Fruit fly (Drosophila melanogaster) whole organism, embryonic: ENCODE measurements around the gene CG7139.

Experiments
- Blimp-1 ChIP-seq: fragments of 200-800 bp; sonication (Bioruptor generic); optimal IDR thresholded peaks from 3 replicates; lab custom pipeline; 2018; ENCODE audit warnings: missing biosample characterization, missing genetic modification characterization, mild to moderate bottlenecking, moderate library complexity, missing genetic modification reagents
- CG10267 ChIP-seq: fragments of 200-800 bp; sonication (Bioruptor generic); optimal IDR thresholded peaks from 2 replicates; lab custom pipeline; 2018; ENCODE audit warnings: missing biosample characterization, mild to moderate bottlenecking, missing genetic modification characterization, moderate library complexity
- CG10366 ChIP-seq: fragments of 200-800 bp; sonication (Bioruptor generic); IDR thresholded peaks from 2 replicates; pipeline ENCODE4 v1.3.6; 2022; ENCODE audit warnings: missing biosample characterization, missing genetic modification characterization
- CG10462 ChIP-seq: fragments of 200-800 bp; sonication (Bioruptor generic); optimal IDR thresholded peaks from 2 replicates; lab custom pipeline; 2016; ENCODE audit warnings: missing biosample characterization, missing genetic modification characterization
- CG11247 ChIP-seq: fragments of 200-800 bp; sonication (Bioruptor generic); IDR thresholded peaks from 2 replicates; pipeline ENCODE4 v1.3.6; 2022; ENCODE audit warnings: missing biosample characterization, missing genetic modification characterization
- CG12219 ChIP-seq: fragments of 200-800 bp; sonication (Bioruptor generic); optimal IDR thresholded peaks from 3 replicates; lab custom pipeline; 2018; ENCODE audit warnings: missing biosample characterization, mild to moderate bottlenecking, missing genetic modification characterization
- CG13287 ChIP-seq: fragments of 200-800 bp; sonication (Bioruptor generic); IDR thresholded peaks from 2 replicates; pipeline ENCODE4 v1.3.6; 2022; ENCODE audit warnings: missing biosample characterization, missing genetic modification characterization; ENCODE audit not compliant: partially characterized antibody
- CG17568 ChIP-seq: fragments of 200-800 bp; sonication (Bioruptor generic); optimal IDR thresholded peaks from 2 replicates; lab custom pipeline; 2018; ENCODE audit warnings: missing biosample characterization, mild to moderate bottlenecking, missing genetic modification characterization, moderate library complexity
- CG18011 ChIP-seq: fragments of 200-800 bp; sonication (Bioruptor generic); optimal IDR thresholded peaks from 2 replicates; lab custom pipeline; 2017; ENCODE audit warnings: missing biosample characterization, missing genetic modification characterization, mild to moderate bottlenecking, moderate library complexity, missing genotype
- CG31388 ChIP-seq: fragments of 200-800 bp; sonication (Bioruptor generic); optimal IDR thresholded peaks from 2 replicates; lab custom pipeline; 2016; ENCODE audit warnings: missing biosample characterization, missing genetic modification characterization
- CG32767 ChIP-seq: fragments of 200-800 bp; sonication (Bioruptor generic); IDR thresholded peaks from 2 replicates; pipeline ENCODE4 v1.3.6; 2022; ENCODE audit warnings: missing biosample characterization, missing genetic modification characterization
- CG32772 ChIP-seq: fragments of 200-800 bp; sonication (Bioruptor generic); IDR thresholded peaks from 2 replicates; pipeline ENCODE4 v1.3.6; 2022; ENCODE audit warnings: missing biosample characterization, missing genetic modification characterization
- CG34224 ChIP-seq: fragments of 200-800 bp; sonication (Bioruptor generic); IDR thresholded peaks from 3 replicates; pipeline ENCODE4 v1.3.6; 2022; ENCODE audit warnings: missing biosample characterization, missing genetic modification characterization; ENCODE audit not compliant: partially characterized antibody
- CG3726 ChIP-seq: fragments of 200-800 bp; sonication (Bioruptor generic); IDR thresholded peaks from 3 replicates; pipeline ENCODE4, ENCODE4 v1.3.6; 2022; ENCODE audit warnings: missing biosample characterization, missing genetic modification characterization
- CG3838 ChIP-seq: fragments of 200-800 bp; sonication (Bioruptor generic); optimal IDR thresholded peaks from 3 replicates; lab custom pipeline; 2016; ENCODE audit warnings: missing biosample characterization, missing genetic modification characterization
- CG42726 ChIP-seq: fragments of 200-800 bp; sonication (Bioruptor generic); IDR thresholded peaks from 2 replicates; pipeline ENCODE4 v1.3.6; 2022; ENCODE audit warnings: missing biosample characterization, missing genetic modification characterization; ENCODE audit not compliant: partially characterized antibody
- CG6175 ChIP-seq: fragments of 200-800 bp; sonication (Bioruptor generic); IDR thresholded peaks from 3 replicates; pipeline ENCODE4 v1.3.6; 2022; ENCODE audit warnings: missing biosample characterization, missing genetic modification characterization
- Camta ChIP-seq: fragments of 200-800 bp; sonication (Bioruptor generic); optimal IDR thresholded peaks from 2 replicates; lab custom pipeline; 2016; ENCODE audit warnings: missing biosample characterization, missing genetic modification characterization
- CkIIα-i1 ChIP-seq: fragments of 200-800 bp; sonication (Bioruptor generic); IDR thresholded peaks from 2 replicates; pipeline ENCODE4 v1.3.6; 2022; ENCODE audit warnings: missing biosample characterization, missing genetic modification characterization
- Dref ChIP-seq: fragments of 200-800 bp; sonication (Bioruptor generic); IDR thresholded peaks from 2 replicates; pipeline ENCODE4 v1.3.6; 2022; ENCODE audit warnings: missing biosample characterization, missing genetic modification characterization
- Elba2 ChIP-seq: fragments of 200-800 bp; sonication (Bioruptor generic); optimal IDR thresholded peaks from 3 replicates; lab custom pipeline; 2016; ENCODE audit warnings: missing biosample characterization, missing genetic modification characterization
- HmgD ChIP-seq: fragments of 200-800 bp; sonication (Bioruptor generic); optimal IDR thresholded peaks from 3 replicates; lab custom pipeline; 2016; ENCODE audit warnings: missing biosample characterization, missing genetic modification characterization
- HmgZ ChIP-seq: fragments of 200-800 bp; sonication (Bioruptor generic); optimal IDR thresholded peaks from 2 replicates; lab custom pipeline; 2018; ENCODE audit warnings: missing biosample characterization, mild to moderate bottlenecking, missing genetic modification characterization
- Hr78 ChIP-seq, 2 experiments: fragments of 200-800 bp in 1 of 2; fragments of >200 bp in 1 of 2; sonication (Bioruptor generic) in 1 of 2; optimal IDR thresholded peaks; 2 replicates each; lab custom pipeline; 2017 to 2019; ENCODE audit warnings: missing biosample characterization in 2 of 2, missing genetic modification characterization in 2 of 2, mild to moderate bottlenecking in 1 of 2, moderate library complexity in 1 of 2
- Jarid2 ChIP-seq: fragments of 200-800 bp; sonication (Bioruptor generic); optimal IDR thresholded peaks from 3 replicates; lab custom pipeline; 2017; ENCODE audit warnings: mild to moderate bottlenecking, missing biosample characterization, missing genetic modification reagents, missing genetic modification characterization
- Max ChIP-seq: fragments of 200-800 bp; sonication (Bioruptor generic); optimal IDR thresholded peaks from 2 replicates; lab custom pipeline; 2016; ENCODE audit warnings: missing biosample characterization, mild to moderate bottlenecking, missing genetic modification characterization
- Mes4 ChIP-seq: fragments of 200-800 bp; sonication (Bioruptor generic); optimal IDR thresholded peaks from 2 replicates; lab custom pipeline; 2016; ENCODE audit warnings: missing biosample characterization, missing genetic modification characterization
- Pdp1 ChIP-seq, 2 experiments: fragments of 200-800 bp; sonication (Bioruptor generic); optimal IDR thresholded peaks; 3 replicates each; lab custom pipeline; 2016; ENCODE audit warnings: missing biosample characterization in 2 of 2, missing genetic modification characterization in 2 of 2, mild to moderate bottlenecking in 1 of 2, moderate library complexity in 1 of 2
- Sin3A ChIP-seq: fragments of >200 bp; optimal IDR thresholded peaks from 2 replicates; lab custom pipeline; 2018
- Stat92E ChIP-seq, 3 experiments: fragments of >200 bp in 2 of 3; fragments of 200-800 bp in 1 of 3; sonication (Bioruptor generic) in 1 of 3; optimal IDR thresholded peaks; 2 replicates each; lab custom pipeline; 2017 to 2019; ENCODE audit warnings: missing biosample characterization in 3 of 3, missing genetic modification characterization in 3 of 3, mild to moderate bottlenecking in 1 of 3, moderate library complexity in 1 of 3
- Xrp1 ChIP-seq: fragments of 200-800 bp; sonication (Bioruptor generic); IDR thresholded peaks from 2 replicates; pipeline ENCODE4 v1.3.6; 2022; ENCODE audit warnings: missing biosample characterization, missing genetic modification characterization
- az2 ChIP-seq: fragments of 200-800 bp; sonication (Bioruptor generic); optimal IDR thresholded peaks from 3 replicates; lab custom pipeline; 2016; ENCODE audit warnings: missing biosample characterization, missing genetic modification characterization
- bbx ChIP-seq: fragments of 200-800 bp; sonication (Bioruptor generic); IDR thresholded peaks from 2 replicates; pipeline ENCODE4 v1.3.6; 2022; ENCODE audit warnings: missing biosample characterization, missing genetic modification characterization; ENCODE audit not compliant: partially characterized antibody
- ci ChIP-seq: fragments of 200-800 bp; sonication (Bioruptor generic); IDR thresholded peaks from 3 replicates; pipeline ENCODE4 v1.3.6; 2022; ENCODE audit warnings: missing biosample characterization, missing genetic modification characterization
- croc ChIP-seq: fragments of 200-800 bp; sonication (Bioruptor generic); conservative IDR thresholded peaks from 3 replicates; pipeline ENCODE4 v1.3.6; 2022; ENCODE audit warnings: missing biosample characterization, missing genetic modification characterization
- cwo ChIP-seq: fragments of 200-800 bp; sonication (Bioruptor generic); optimal IDR thresholded peaks from 3 replicates; lab custom pipeline; 2017; ENCODE audit warnings: missing biosample characterization, missing genetic modification characterization, mild to moderate bottlenecking, moderate library complexity, missing genetic modification reagents
- dysf ChIP-seq: fragments of 200-800 bp; sonication (Bioruptor generic); IDR thresholded peaks from 3 replicates; pipeline ENCODE4 v1.3.6; 2022; ENCODE audit warnings: missing biosample characterization, missing genetic modification characterization
- ind ChIP-seq: fragments of 200-800 bp; sonication (Bioruptor generic); optimal IDR thresholded peaks from 3 replicates; lab custom pipeline; 2016; ENCODE audit warnings: missing biosample characterization, missing genetic modification characterization
- lab ChIP-seq: fragments of 200-800 bp; sonication (Bioruptor generic); optimal IDR thresholded peaks from 3 replicates; lab custom pipeline; 2017; ENCODE audit warnings: missing biosample characterization, missing genetic modification characterization, mild to moderate bottlenecking, moderate library complexity, missing genetic modification reagents
- mld ChIP-seq: fragments of 200-800 bp; sonication (Bioruptor generic); IDR thresholded peaks from 3 replicates; pipeline ENCODE4 v1.3.6; 2022; ENCODE audit warnings: missing biosample characterization, missing genetic modification characterization; ENCODE audit not compliant: partially characterized antibody
- peb ChIP-seq: fragments of 200-800 bp; sonication (Bioruptor generic); IDR thresholded peaks from 2 replicates; pipeline ENCODE4 v1.3.6; 2022; ENCODE audit warnings: missing biosample characterization, missing genetic modification characterization
- phol ChIP-seq: fragments of 200-800 bp; sonication (Bioruptor generic); optimal IDR thresholded peaks from 3 replicates; lab custom pipeline; 2018; ENCODE audit warnings: missing biosample characterization, mild to moderate bottlenecking, missing genetic modification characterization, moderate library complexity
- pzg ChIP-seq: fragments of 200-800 bp; sonication (Bioruptor generic); optimal IDR thresholded peaks from 3 replicates; lab custom pipeline; 2018; ENCODE audit warnings: missing biosample characterization, mild to moderate bottlenecking, missing genetic modification characterization, moderate library complexity
- ro ChIP-seq: fragments of 200-800 bp; sonication (Bioruptor generic); IDR thresholded peaks from 2 replicates; pipeline ENCODE4 v1.3.6; 2022; ENCODE audit warnings: missing biosample characterization, missing genetic modification characterization
- row ChIP-seq: fragments of 200-800 bp; sonication (Bioruptor generic); IDR thresholded peaks from 3 replicates; pipeline ENCODE4 v1.3.6; 2022; ENCODE audit warnings: missing biosample characterization, missing genetic modification characterization
- ssp ChIP-seq: fragments of 200-800 bp; sonication (Bioruptor generic); IDR thresholded peaks from 2 replicates; pipeline ENCODE4 v1.3.6; 2022; ENCODE audit warnings: missing biosample characterization, missing genetic modification characterization
- tll ChIP-seq, 2 experiments: fragments of 200-800 bp in 1 of 2; fragments of >200 bp in 1 of 2; sonication (Bioruptor generic) in 1 of 2; optimal IDR thresholded peaks; 2 replicates each; lab custom pipeline; 2017 to 2019; ENCODE audit warnings: missing biosample characterization in 2 of 2, missing genetic modification characterization in 2 of 2, mild to moderate bottlenecking in 1 of 2, moderate library complexity in 1 of 2
- trh ChIP-seq: fragments of 200-800 bp; sonication (Bioruptor generic); optimal IDR thresholded peaks from 2 replicates; lab custom pipeline; 2016; ENCODE audit warnings: missing biosample characterization, missing genetic modification characterization
- zen ChIP-seq: fragments of 200-800 bp; sonication (Bioruptor generic); optimal IDR thresholded peaks from 3 replicates; lab custom pipeline; 2018; ENCODE audit warnings: missing biosample characterization, mild to moderate bottlenecking, missing genetic modification characterization, moderate library complexity

Gene CG7139

dm6 chr3L:22078063-22078462 is 6.4 kb upstream of the CG7139 start (continued):
- TF ChIP-seq Xrp1: peak; percentile 75
- TF ChIP-seq ci (GFP tag; lab: Robert Waterston, UW): peak; percentile 67; the same call in 1 of the 3 replicates
- TF ChIP-seq Blimp-1: peak; percentile 53
- TF ChIP-seq CkIIα-i1 (GFP tag; lab: Robert Waterston, UW): no peak
- TF ChIP-seq dysf: peak; percentile 44
- no peak for TF ChIP-seq Elba2 (GFP tag; lab: Kevin White, UChicago)
- TF ChIP-seq HmgD (GFP tag; lab: Kevin White, UChicago): no peak
- no peak for TF ChIP-seq CG3726 (GFP tag; lab: Robert Waterston, UW)
- TF ChIP-seq CG6175 (GFP tag; lab: Robert Waterston, UW): no peak
- TF ChIP-seq ind: peak; percentile 47
- peak; percentile 87 for TF ChIP-seq CG13287 (GFP tag; lab: Robert Waterston, UW)
- peak; percentile 62 for TF ChIP-seq CG10366 (GFP tag; lab: Robert Waterston, UW)
- TF ChIP-seq CG18011 (GFP tag; lab: Kevin White, UChicago): peak; percentile 15
- TF ChIP-seq row (GFP tag; lab: Robert Waterston, UW): peak; percentile 84
- TF ChIP-seq mld (GFP tag; lab: Robert Waterston, UW): peak; percentile 33; the same call in 1 of the 3 replicates
- no peak for TF ChIP-seq CG3838 (GFP tag; lab: Kevin White, UChicago)
- peak; percentile 59 for TF ChIP-seq lab (GFP tag; lab: Kevin White, UChicago)
- peak; percentile 0 for TF ChIP-seq pzg (GFP tag; lab: Kevin White, UChicago)
- peak; percentile 18 for TF ChIP-seq Max (GFP tag; lab: Kevin White, UChicago)
- peak; percentile 43 for TF ChIP-seq CG12219 (GFP tag; lab: Kevin White, UChicago)
- no peak for TF ChIP-seq ro (GFP tag; lab: Robert Waterston, UW)
- TF ChIP-seq CG42726 (GFP tag; lab: Robert Waterston, UW): no peak; the same call in 1 of the 2 replicates
- TF ChIP-seq croc: no peak; the same call in 2 of the 3 replicates
- TF ChIP-seq zen (tag; lab: Kevin White, UChicago): peak; percentile 34
- TF ChIP-seq bbx (GFP tag; lab: Robert Waterston, UW): peak; percentile 69
- TF ChIP-seq CG10462: peak; percentile 19
- no peak for TF ChIP-seq Sin3A
- TF ChIP-seq CG34224 (GFP tag; lab: Robert Waterston, UW): peak; percentile 85
- TF ChIP-seq peb (GFP tag; lab: Robert Waterston, UW): no peak
- TF ChIP-seq cwo: peak; percentile 14
- TF ChIP-seq Pdp1 (GFP tag; optimal IDR thresholded peaks at IDR 0.05; lab: Kevin White, UChicago): peak; percentile 50 to 57
- TF ChIP-seq CG11247: peak; percentile 34; the same call in 1 of the 2 replicates
- peak; percentile 35; the same call in 1 of the 2 replicates for TF ChIP-seq ssp (GFP tag; lab: Robert Waterston, UW)
- peak; percentile 30 for TF ChIP-seq Mes4 (GFP tag; lab: Kevin White, UChicago)
- peak; percentile 41 for TF ChIP-seq HmgZ (tag; lab: Kevin White, UChicago)
- TF ChIP-seq Hr78 (GFP tag; optimal IDR thresholded peaks at IDR 0.05; lab: Kevin White, UChicago): peak in 1 of 2 experiments; percentile 36
- TF ChIP-seq az2 (GFP tag; lab: Kevin White, UChicago): peak; percentile 44
- TF ChIP-seq tll (GFP tag; optimal IDR thresholded peaks at IDR 0.05; lab: Kevin White, UChicago): no peak
- peak; percentile 62 for TF ChIP-seq phol
- TF ChIP-seq Dref: no peak
- no peak for TF ChIP-seq CG31388 (GFP tag; lab: Kevin White, UChicago)
- TF ChIP-seq Camta: peak; percentile 34
- TF ChIP-seq trh: no peak
- peak; percentile 59 for TF ChIP-seq CG10267 (tag; lab: Kevin White, UChicago)
- TF ChIP-seq Stat92E (GFP tag; optimal IDR thresholded peaks at IDR 0.05; lab: Kevin White, UChicago): peak in 1 of 3 experiments; percentile 28
- TF ChIP-seq CG32767: no peak
- TF ChIP-seq CG32772 (GFP tag; lab: Robert Waterston, UW): no peak
- TF ChIP-seq Jarid2 (GFP tag; lab: Kevin White, UChicago): no peak
- peak; percentile 38 for TF ChIP-seq CG17568 (GFP tag; lab: Kevin White, UChicago)
